Worm (Caenorhabditis elegans) whole organism, L1 larva: ENCODE data around the gene pho-10.

Experiments
- C04F5.9 ChIP-seq: sonication (generic microtip); optimal IDR thresholded peaks from 2 replicates; lab custom pipeline; 2016; ENCODE audit warnings: missing genetic modification characterization, missing compliant biosample characterization
- C16A3.4 ChIP-seq: fragments of 150-350 bp; optimal IDR thresholded peaks from 2 replicates; lab custom pipeline; 2014; ENCODE audit warnings: missing biosample characterization, missing genetic modification characterization
- C34B4.2 ChIP-seq: sonication (generic microtip); optimal IDR thresholded peaks from 2 replicates; lab custom pipeline; 2017; ENCODE audit warnings: mild to moderate bottlenecking, missing genetic modification characterization, missing compliant biosample characterization
- Y116A8C.19 ChIP-seq: sonication (generic microtip); optimal IDR thresholded peaks from 2 replicates; lab custom pipeline; 2016; ENCODE audit warnings: missing compliant biosample characterization, missing genetic modification characterization, borderline replicate concordance
- blmp-1 ChIP-seq: fragments of 150-350 bp; optimal IDR thresholded peaks from 2 replicates; lab custom pipeline; 2014; ENCODE audit warnings: missing biosample characterization, missing genetic modification characterization
- ceh-63 ChIP-seq: fragments of 200-800 bp; sonication (Bioruptor generic); optimal IDR thresholded peaks from 2 replicates; lab custom pipeline; 2018; ENCODE audit warnings: mild to moderate bottlenecking, missing genetic modification characterization, missing compliant biosample characterization
- ceh-82 ChIP-seq, 3 experiments: fragments of 150-350 bp in 1 of 3; sonication (generic microtip) in 2 of 3; optimal IDR thresholded peaks; 2 replicates each; lab custom pipeline; 2014 to 2017; ENCODE audit warnings: missing biosample characterization in 3 of 3, missing genetic modification characterization in 3 of 3
- ceh-88 ChIP-seq: fragments of 200-800 bp; sonication (Bioruptor generic); IDR thresholded peaks from 2 replicates; pipeline ENCODE4 v1.3.6; 2022; ENCODE audit warnings: missing genetic modification characterization, missing compliant biosample characterization
- ces-1 ChIP-seq: fragments of 150-350 bp; optimal IDR thresholded peaks from 2 replicates; lab custom pipeline; 2014; ENCODE audit warnings: missing biosample characterization, missing genetic modification reagents, missing genetic modification characterization
- dpl-1 ChIP-seq, 3 experiments: fragments of 150-350 bp in 2 of 3; sonication (generic microtip) in 1 of 3; optimal IDR thresholded peaks; 2 replicates each; lab custom pipeline; 2014 to 2017; ENCODE audit warnings: missing biosample characterization in 3 of 3, missing genetic modification characterization in 3 of 3, missing genetic modification reagents in 3 of 3
- dsc-1 ChIP-seq: sonication (generic microtip); optimal IDR thresholded peaks from 2 replicates; lab custom pipeline; 2016; ENCODE audit warnings: mild to moderate bottlenecking, missing genetic modification characterization, missing compliant biosample characterization
- efl-1 ChIP-seq, 4 experiments: fragments of 150-350 bp; optimal IDR thresholded peaks in 3 of 4; peaks in 1 of 4; 1 replicate in 1 of 4; 2 replicates in 3 of 4; lab custom pipeline; 2014; ENCODE audit warnings: missing biosample characterization in 2 of 4, missing genetic modification characterization in 2 of 4, missing genetic modification reagents in 2 of 4
- efl-3 ChIP-seq: fragments of 200-800 bp; sonication (Bioruptor generic); optimal IDR thresholded peaks from 2 replicates; lab custom pipeline; 2018; ENCODE audit warnings: mild to moderate bottlenecking, missing genetic modification characterization, missing compliant biosample characterization
- elt-3 ChIP-seq, 6 experiments: fragments of 150-350 bp in 1 of 6; sonication (generic microtip); optimal IDR thresholded peaks; 2 replicates each; lab custom pipeline; 2017 to 2018; ENCODE audit warnings: missing biosample characterization in 6 of 6, missing genetic modification characterization in 6 of 6, inconsistent platforms in 1 of 6
- ets-5 ChIP-seq: fragments of 200-800 bp; sonication (Bioruptor generic); IDR thresholded peaks from 2 replicates; pipeline ENCODE4 v1.3.6; 2022; ENCODE audit warnings: missing genetic modification characterization, missing compliant biosample characterization
- fkh-4 ChIP-seq: sonication (generic microtip); optimal IDR thresholded peaks from 2 replicates; lab custom pipeline; 2016; ENCODE audit warnings: missing compliant biosample characterization, missing genetic modification characterization, borderline replicate concordance
- grh-1 ChIP-seq: fragments of 200-800 bp; sonication (Bioruptor generic); IDR thresholded peaks from 2 replicates; pipeline ENCODE4 v1.3.6; 2022; ENCODE audit warnings: missing genetic modification reagents, missing genetic modification characterization, missing compliant biosample characterization
- hlh-17 ChIP-seq: fragments of 200-800 bp; sonication (Bioruptor generic); optimal IDR thresholded peaks from 2 replicates; lab custom pipeline; 2018; ENCODE audit warnings: missing genetic modification characterization, mild to moderate bottlenecking, missing compliant biosample characterization, moderate library complexity, borderline replicate concordance
- irx-1 ChIP-seq: sonication (generic microtip); optimal IDR thresholded peaks from 2 replicates; lab custom pipeline; 2016; ENCODE audit warnings: missing genetic modification characterization, missing compliant biosample characterization
- isw-1 ChIP-seq: fragments of 200-800 bp; sonication (Bioruptor generic); IDR thresholded peaks from 2 replicates; pipeline ENCODE4 v1.3.6; 2022; ENCODE audit warnings: missing genetic modification characterization, missing compliant biosample characterization
- jun-1 ChIP-seq: fragments of 150-350 bp; optimal IDR thresholded peaks from 2 replicates; lab custom pipeline; 2014; ENCODE audit warnings: missing biosample characterization, missing genetic modification reagents, missing genetic modification characterization
- lin-13 ChIP-seq: fragments of 150-350 bp; optimal IDR thresholded peaks from 2 replicates; lab custom pipeline; 2014; ENCODE audit warnings: missing biosample characterization, missing genetic modification reagents, missing genetic modification characterization
- lin-14 ChIP-seq: fragments of 200-800 bp; sonication (Bioruptor generic); optimal IDR thresholded peaks from 2 replicates; lab custom pipeline; 2018; ENCODE audit warnings: mild to moderate bottlenecking, missing genetic modification characterization, moderate library complexity, missing compliant biosample characterization
- lin-15B ChIP-seq: fragments of 150-350 bp; sonication (generic microtip); optimal IDR thresholded peaks from 3 replicates; lab custom pipeline; 2014; ENCODE audit warnings: missing biosample characterization, missing genetic modification characterization
- lsy-2 ChIP-seq, 2 experiments: fragments of 150-350 bp; optimal IDR thresholded peaks; 2 replicates each; lab custom pipeline; 2014; ENCODE audit warnings: missing biosample characterization in 2 of 2, missing genetic modification characterization in 2 of 2
- mdl-1 ChIP-seq, 2 experiments: fragments of 150-350 bp; optimal IDR thresholded peaks; 2 replicates each; lab custom pipeline; 2014 to 2017; ENCODE audit warnings: missing biosample characterization in 2 of 2, missing genetic modification characterization in 2 of 2, inconsistent platforms in 1 of 2
- mef-2 ChIP-seq: fragments of 150-350 bp; optimal IDR thresholded peaks from 2 replicates; lab custom pipeline; 2014; ENCODE audit warnings: missing biosample characterization, missing genetic modification characterization
- mep-1 ChIP-seq: fragments of 150-350 bp; optimal IDR thresholded peaks from 2 replicates; lab custom pipeline; 2014; ENCODE audit warnings: missing biosample characterization, missing genetic modification characterization
- nhr-12 ChIP-seq: sonication (generic microtip); optimal IDR thresholded peaks from 2 replicates; lab custom pipeline; 2017; ENCODE audit warnings: missing biosample characterization, missing genetic modification characterization
- nhr-20 ChIP-seq: sonication (generic microtip); optimal IDR thresholded peaks from 2 replicates; lab custom pipeline; 2016; ENCODE audit warnings: mild to moderate bottlenecking, missing genetic modification characterization, missing compliant biosample characterization
- nhr-47 ChIP-seq: sonication (generic microtip); optimal IDR thresholded peaks from 2 replicates; lab custom pipeline; 2016; ENCODE audit warnings: mild to moderate bottlenecking, missing genetic modification characterization, moderate library complexity, missing compliant biosample characterization
- nhr-76 ChIP-seq: sonication (generic microtip); optimal IDR thresholded peaks from 2 replicates; lab custom pipeline; 2017; ENCODE audit warnings: missing biosample characterization, missing genetic modification characterization
- nhr-77 ChIP-seq: fragments of 150-350 bp; optimal IDR thresholded peaks from 2 replicates; lab custom pipeline; 2014; ENCODE audit warnings: missing biosample characterization, missing genetic modification characterization
- nhr-84 ChIP-seq: sonication (generic microtip); optimal IDR thresholded peaks from 2 replicates; lab custom pipeline; 2017; ENCODE audit warnings: missing biosample characterization, missing genetic modification characterization
- skn-1 ChIP-seq: fragments of 150-350 bp; optimal IDR thresholded peaks from 2 replicates; lab custom pipeline; 2014; ENCODE audit warnings: missing biosample characterization, missing genetic modification characterization
- snpc-4 ChIP-seq: fragments of 150-350 bp; optimal IDR thresholded peaks from 2 replicates; lab custom pipeline; 2014; ENCODE audit warnings: missing biosample characterization, missing genetic modification characterization
- snu-23 ChIP-seq: sonication (generic microtip); optimal IDR thresholded peaks from 2 replicates; lab custom pipeline; 2016; ENCODE audit warnings: missing genetic modification characterization, missing compliant biosample characterization
- sptf-1 ChIP-seq: fragments of 150-350 bp; optimal IDR thresholded peaks from 2 replicates; lab custom pipeline; 2014; ENCODE audit warnings: missing biosample characterization, missing genetic modification characterization
- sup-37 ChIP-seq: fragments of 200-800 bp; sonication (Bioruptor generic); optimal IDR thresholded peaks from 2 replicates; lab custom pipeline; 2018; ENCODE audit warnings: mild to moderate bottlenecking, missing genetic modification characterization, missing compliant biosample characterization
- swsn-7 ChIP-seq: sonication (generic microtip); optimal IDR thresholded peaks from 2 replicates; lab custom pipeline; 2016; ENCODE audit warnings: missing genetic modification characterization, missing compliant biosample characterization
- tbx-2 ChIP-seq: sonication (generic microtip); optimal IDR thresholded peaks from 2 replicates; lab custom pipeline; 2016; ENCODE audit warnings: missing genetic modification characterization, missing compliant biosample characterization
- unc-130 ChIP-seq: fragments of 150-350 bp; optimal IDR thresholded peaks from 2 replicates; lab custom pipeline; 2017; ENCODE audit warnings: missing biosample characterization, missing genetic modification characterization, inconsistent platforms
- unc-62 ChIP-seq: fragments of 150-350 bp; optimal IDR thresholded peaks from 2 replicates; lab custom pipeline; 2014; ENCODE audit warnings: missing biosample characterization, missing genetic modification reagents, missing genetic modification characterization
- unc-86 ChIP-seq: sonication (generic microtip); optimal IDR thresholded peaks from 2 replicates; lab custom pipeline; 2016; ENCODE audit warnings: missing genetic modification characterization, missing compliant biosample characterization
- vab-15 ChIP-seq: sonication (generic microtip); optimal IDR thresholded peaks from 2 replicates; lab custom pipeline; 2017; ENCODE audit warnings: missing genotype, mild to moderate bottlenecking, missing genetic modification characterization, missing compliant biosample characterization
- zip-4 ChIP-seq: fragments of 200-800 bp; sonication (Bioruptor generic); optimal IDR thresholded peaks from 2 replicates; lab custom pipeline; 2018; ENCODE audit warnings: mild to moderate bottlenecking, missing genetic modification characterization, moderate library complexity, missing compliant biosample characterization
- ztf-11 ChIP-seq, 2 experiments: sonication (generic microtip); optimal IDR thresholded peaks; 2 replicates each; lab custom pipeline; 2016 to 2017; ENCODE audit warnings: missing genetic modification characterization in 2 of 2, missing biosample characterization in 1 of 2, missing compliant biosample characterization in 1 of 2

Gene pho-10

DNA sequence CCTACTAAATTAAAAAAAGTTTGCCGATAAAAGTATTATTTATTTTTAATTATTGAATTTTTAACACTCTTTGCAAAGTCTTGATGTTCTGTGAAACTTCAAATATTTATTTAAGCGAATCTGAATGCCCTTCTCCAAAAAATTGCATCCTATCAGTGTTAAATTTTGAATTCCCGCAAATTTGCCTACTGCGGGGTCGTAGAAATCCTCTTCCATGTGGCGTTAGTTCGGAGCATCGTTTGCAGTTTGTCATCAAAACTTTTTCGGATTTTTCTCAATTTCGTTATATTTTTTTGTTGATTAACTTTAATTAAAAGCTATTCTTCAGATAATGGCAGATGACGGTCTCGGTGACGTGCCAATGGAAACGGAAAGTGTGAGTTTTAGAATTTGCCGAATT, 20.1 kb upstream of the pho-10 start, which contains the start of gene ufd-3 (continued):
- peak; percentile 90 to 93 for TF ChIP-seq lsy-2 (tag; optimal IDR thresholded peaks at IDR 0.05; lab: Kevin White, UChicago)
- peak; percentile 90 for TF ChIP-seq dsc-1 (tag; lab: Kevin White, UChicago)
- peak; percentile 45 for TF ChIP-seq zip-4
- peak; percentile 68 for TF ChIP-seq jun-1 (tag; lab: Kevin White, UChicago)
- peak; percentile 76 for TF ChIP-seq ceh-88 (GFP tag; lab: Robert Waterston, UW)
- TF ChIP-seq fkh-4 = peak; percentile 90
- peak; percentile 85 for TF ChIP-seq vab-15 (tag; lab: Kevin White, UChicago)
- peak; percentile 83 for TF ChIP-seq lin-13 (GFP tag; lab: Kevin White, UChicago)
- peak; percentile 78 for TF ChIP-seq snpc-4 (tag; lab: Kevin White, UChicago)
- TF ChIP-seq mef-2 (tag; lab: Kevin White, UChicago) = no peak
- TF ChIP-seq blmp-1 (tag; lab: Kevin White, UChicago) = peak; percentile 82
- TF ChIP-seq C16A3.4 (tag; lab: Kevin White, UChicago) = peak; percentile 93
- TF ChIP-seq ceh-63 (GFP tag; lab: Kevin White, UChicago) = no peak
- peak in 5 of 6 experiments; percentile 8 to 95 (median 49) for TF ChIP-seq elt-3 (tag; optimal IDR thresholded peaks at IDR 0.05; lab: Kevin White, UChicago)
- peak; percentile 83 for TF ChIP-seq isw-1 (GFP tag; lab: Robert Waterston, UW)
- TF ChIP-seq efl-3 (GFP tag; lab: Kevin White, UChicago) = no peak
- no peak for TF ChIP-seq nhr-84 (tag; lab: Kevin White, UChicago)
- TF ChIP-seq ces-1 = no peak
- TF ChIP-seq C04F5.9 (tag; lab: Kevin White, UChicago) = peak; percentile 85
- peak; percentile 93 for TF ChIP-seq lin-15B (tag; lab: Kevin White, UChicago)
- TF ChIP-seq nhr-12 (tag; lab: Kevin White, UChicago) = peak; percentile 28
- TF ChIP-seq nhr-47 (tag; lab: Kevin White, UChicago) = peak; percentile 93
- no peak for TF ChIP-seq unc-62
- TF ChIP-seq sptf-1 = no peak
- peak; percentile 95 to 98 (median 97) for TF ChIP-seq dpl-1 (GFP tag; optimal IDR thresholded peaks at IDR 0.05; lab: Kevin White, UChicago)
- peak; percentile 99 for TF ChIP-seq skn-1 (tag; lab: Kevin White, UChicago)
- peak; percentile 91 for TF ChIP-seq swsn-7 (tag; lab: Kevin White, UChicago)
- TF ChIP-seq unc-130 (tag; lab: Kevin White, UChicago) = peak; percentile 93
- TF ChIP-seq mep-1 (tag; lab: Kevin White, UChicago) = peak; percentile 95
- peak; percentile 93 for TF ChIP-seq tbx-2 (tag; lab: Kevin White, UChicago)
- TF ChIP-seq C34B4.2 = no peak
- peak; percentile 98 to 99 for TF ChIP-seq efl-1 (optimal IDR thresholded peaks at IDR 0.05; lab: Kevin White, UChicago)
- TF ChIP-seq efl-1 (GFP tag; optimal IDR thresholded peaks at IDR 0.05 in 1 of 2; lab: Kevin White, UChicago) = peak; percentile 98 to 100

DNA sequence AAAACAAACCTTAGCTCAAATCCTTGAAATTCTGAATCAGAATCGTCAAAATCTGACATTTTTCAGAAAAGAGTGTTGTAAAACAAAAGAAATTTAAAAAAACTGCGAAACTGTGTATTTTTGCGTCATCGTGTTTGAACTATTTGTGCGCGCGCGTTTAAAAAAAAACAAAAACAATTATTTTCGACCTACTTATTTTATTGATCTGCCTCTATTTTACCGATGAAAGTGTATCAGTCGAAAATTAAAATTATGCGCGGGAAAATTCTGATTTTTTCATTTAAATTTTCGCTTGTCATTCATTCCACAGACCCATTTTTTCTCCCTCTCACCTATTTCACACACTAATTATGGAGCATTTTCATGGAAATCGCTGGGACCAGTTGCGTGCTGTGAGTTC, 18.5 kb upstream of the pho-10 start, which contains the start of the genes C05C10.7 and C05C10.5:
Gene C05C10.7 (minus strand): TSS at position 95 of the 400 bp plus-strand sequence.
Gene C05C10.5 (plus strand): TSS at position 164 of the 400 bp plus-strand sequence.
- TF ChIP-seq ets-5 (no peak), efl-1 (optimal IDR thresholded peaks at IDR 0.05; lab: Kevin White, UChicago) (peak in 1 of 2 experiments; percentile 10), efl-1 (GFP tag; optimal IDR thresholded peaks at IDR 0.05 in 1 of 2; lab: Kevin White, UChicago) (peak in 1 of 2 experiments; percentile 58), nhr-76 (no peak), nhr-12 (tag; lab: Kevin White, UChicago) (no peak), Y116A8C.19 (no peak), grh-1 (GFP tag; lab: Robert Waterston, UW) (no peak)

DNA sequence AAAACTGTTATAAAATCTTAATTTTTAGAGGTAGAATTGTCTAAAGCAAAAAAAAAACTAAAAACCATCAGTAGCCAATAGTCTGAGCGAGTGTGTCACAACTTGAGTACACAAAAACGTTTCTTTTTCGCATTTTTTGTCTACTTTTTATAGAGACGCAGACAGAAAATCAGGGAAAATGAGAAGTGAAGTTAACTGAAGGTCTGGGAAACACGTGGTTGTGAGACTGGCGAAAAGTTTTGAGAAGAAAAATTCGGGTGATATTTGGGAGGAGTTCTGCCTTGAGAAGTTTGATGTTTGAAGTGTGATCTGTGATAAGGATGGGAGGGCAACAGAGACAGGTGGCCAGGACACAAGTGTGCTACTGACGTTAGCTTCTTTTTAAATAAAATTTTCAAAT, 17.2 kb upstream of the pho-10 start:
- TF ChIP-seq hlh-17 (GFP tag; lab: Kevin White, UChicago) = no peak
- 0 out of 2 replicates have a peak, but pooled peaks have one; percentile 8 for TF ChIP-seq grh-1 (GFP tag; lab: Robert Waterston, UW)
- TF ChIP-seq mdl-1 (tag; optimal IDR thresholded peaks at IDR 0.05; lab: Kevin White, UChicago) = peak; percentile 37 to 98
- TF ChIP-seq unc-86 (tag; lab: Kevin White, UChicago) = no peak
- TF ChIP-seq isw-1 (GFP tag; lab: Robert Waterston, UW) = 0 out of 2 replicates have a peak, but pooled peaks have one; percentile 3
- peak; percentile 80 for TF ChIP-seq tbx-2 (tag; lab: Kevin White, UChicago)
- peak; percentile 51 for TF ChIP-seq skn-1 (tag; lab: Kevin White, UChicago)
- TF ChIP-seq dsc-1 (tag; lab: Kevin White, UChicago) = peak; percentile 43
- no peak for TF ChIP-seq ztf-11 (tag; optimal IDR thresholded peaks at IDR 0.05; lab: Kevin White, UChicago)
- no peak for TF ChIP-seq sptf-1
- TF ChIP-seq irx-1 (tag; lab: Kevin White, UChicago) = peak; percentile 34
- TF ChIP-seq snu-23 (GFP tag; lab: Kevin White, UChicago) = peak; percentile 94
- peak; percentile 86 for TF ChIP-seq C16A3.4 (tag; lab: Kevin White, UChicago)
- TF ChIP-seq C34B4.2 = no peak
- TF ChIP-seq elt-3 (tag; optimal IDR thresholded peaks at IDR 0.05; lab: Kevin White, UChicago) = peak in 3 of 6 experiments; percentile 70 to 98 (median 75)
- TF ChIP-seq lin-14 (GFP tag; lab: Kevin White, UChicago) = peak; percentile 97
- TF ChIP-seq nhr-77 = peak; percentile 78
- peak; percentile 14 to 59 (median 26) for TF ChIP-seq ceh-82 (tag; optimal IDR thresholded peaks at IDR 0.05; lab: Kevin White, UChicago)
- peak; percentile 75 for TF ChIP-seq nhr-47 (tag; lab: Kevin White, UChicago)
- TF ChIP-seq sup-37 (GFP tag; lab: Kevin White, UChicago) = peak; percentile 32
- TF ChIP-seq snpc-4 (tag; lab: Kevin White, UChicago) = peak; percentile 40
- TF ChIP-seq nhr-20 (tag; lab: Kevin White, UChicago) = peak; percentile 94
